Fruit fly (Drosophila melanogaster): ENCODE data around the gene CG31815.
A peak's percentile ranks its signal among the peaks of the same experiment; 100 is the strongest.

Gene CG31815

DNA sequence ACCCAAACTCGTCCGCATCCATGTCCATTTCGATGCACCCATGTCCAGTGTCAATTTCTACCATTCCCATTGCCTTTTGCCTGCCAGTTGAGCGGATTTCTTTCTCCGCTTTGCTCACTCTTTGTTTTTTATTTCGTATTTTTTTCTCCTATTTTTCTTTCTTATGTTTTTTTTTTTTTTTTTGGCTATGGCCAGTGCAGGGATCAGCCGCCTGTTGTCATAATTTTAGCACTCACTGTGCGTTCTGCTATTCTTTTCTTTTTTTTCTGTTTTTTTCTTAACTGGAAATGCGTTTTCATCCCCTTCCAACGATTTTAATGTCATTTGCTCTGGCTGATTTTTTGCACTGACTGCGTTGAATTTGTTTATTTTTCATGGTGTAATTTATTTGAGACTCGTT is 43.2 kb upstream of the CG31815 start (continued):
- TF ChIP-seq CG6854 (GFP tag; optimal IDR thresholded peaks at IDR 0.05) (no peak), CG8632 (GFP tag; optimal IDR thresholded peaks at IDR 0.05) (no peak), ss (GFP tag; optimal IDR thresholded peaks at IDR 0.05) (peak; percentile 53 to 65), CG7368 (GFP tag; optimal IDR thresholded peaks at IDR 0.05) (no peak), Sox15 (GFP tag; optimal IDR thresholded peaks at IDR 0.05) (no peak), Ets96B (tag; optimal IDR thresholded peaks at IDR 0.05) (peak; percentile 2), CG11902 (GFP tag; optimal IDR thresholded peaks at IDR 0.05) (no peak), CG11762 (GFP tag; optimal IDR thresholded peaks at IDR 0.05; ENCODE audit: insufficient read depth) (no peak), acj6 (GFP tag; optimal IDR thresholded peaks at IDR 0.05) (no peak), CG31627 (GFP tag; optimal IDR thresholded peaks at IDR 0.05) (no peak), fd59A (GFP tag; optimal IDR thresholded peaks at IDR 0.05) (no peak), CG3032 (tag; optimal IDR thresholded peaks at IDR 0.05) (no peak), svp (GFP tag) (no peak), cyc (GFP tag; optimal IDR thresholded peaks at IDR 0.05) (no peak), pdm3 (GFP tag; optimal IDR thresholded peaks at IDR 0.05) (no peak), Met (GFP tag; optimal IDR thresholded peaks at IDR 0.05) (no peak), CG4318 (GFP tag; optimal IDR thresholded peaks at IDR 0.05) (no peak), Blimp-1 (GFP tag; optimal IDR thresholded peaks at IDR 0.05) (no peak), Sox102F (GFP tag; optimal IDR thresholded peaks at IDR 0.05) (no peak), CG11294 (GFP tag; IDR thresholded peaks at IDR 0.05) (no peak), achi (GFP tag; optimal IDR thresholded peaks at IDR 0.05) (peak; percentile 14)

DNA sequence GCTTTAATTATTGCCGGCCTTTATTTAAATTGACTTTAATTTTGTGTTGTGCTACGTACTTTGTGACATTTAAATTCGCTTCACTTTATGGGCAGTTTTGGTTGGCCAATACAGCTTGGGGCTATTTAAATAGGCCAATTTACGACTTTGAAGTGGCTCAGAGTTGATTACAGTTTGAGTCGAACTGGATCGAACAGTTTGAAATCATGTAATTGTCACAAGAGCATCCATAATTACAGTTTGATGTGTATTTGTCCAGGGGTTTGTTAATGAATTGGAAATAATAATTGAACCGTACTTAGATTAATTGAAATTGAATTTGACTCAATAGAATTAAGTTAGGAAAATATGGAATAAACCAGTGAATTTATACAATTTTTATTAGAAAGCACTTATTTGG is 22.9 kb upstream of the CG31815 start:
- TF ChIP-seq CG11902 (GFP tag; optimal IDR thresholded peaks at IDR 0.05) (no peak), CG6854 (GFP tag; optimal IDR thresholded peaks at IDR 0.05) (no peak), CG8632 (GFP tag; optimal IDR thresholded peaks at IDR 0.05) (no peak), svp (GFP tag) (no peak), spab (GFP tag; optimal IDR thresholded peaks at IDR 0.05) (no peak)

DNA sequence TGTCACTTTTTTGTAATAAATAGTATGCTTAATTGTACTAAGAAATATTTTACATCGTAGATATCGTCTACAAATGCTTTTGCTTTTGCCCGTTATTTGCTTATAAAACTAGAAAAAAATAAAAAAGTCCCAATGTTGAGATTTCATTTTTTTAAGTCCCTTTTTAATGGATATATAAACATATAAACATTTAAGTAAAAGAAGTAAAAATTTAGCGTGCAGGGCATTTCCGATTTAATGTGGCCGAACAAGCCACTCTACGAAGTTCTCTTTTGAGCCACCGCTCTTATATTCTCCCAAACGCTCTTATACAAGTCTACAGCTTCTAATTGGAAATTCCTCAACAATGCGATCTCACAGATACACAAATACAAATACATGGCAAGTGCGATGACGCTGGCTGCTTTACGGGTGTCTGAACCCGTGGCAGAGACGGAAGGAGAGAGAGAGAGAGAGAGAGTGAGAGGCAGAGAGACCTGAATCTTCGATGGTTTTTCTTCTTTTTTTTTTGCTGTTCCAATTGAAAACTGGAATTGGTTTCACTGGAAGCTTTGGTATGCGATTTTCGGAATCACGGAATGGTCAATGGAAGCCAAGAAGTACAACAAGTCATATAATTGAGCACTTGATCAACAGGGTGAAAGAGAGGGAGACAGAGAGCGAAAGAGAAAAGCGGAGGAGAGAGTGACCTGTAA is 17.8 kb upstream of the CG31815 start:
- TF ChIP-seq Sox15 (GFP tag; optimal IDR thresholded peaks at IDR 0.05) (no peak), dsx (GFP tag; optimal IDR thresholded peaks at IDR 0.05; ENCODE audit: poor library complexity, severe bottlenecking) (peak; percentile 34), spab (GFP tag; optimal IDR thresholded peaks at IDR 0.05) (peak; percentile 34), Sox14 (GFP tag; optimal IDR thresholded peaks at IDR 0.05) (peak; percentile 37), CG7368 (GFP tag; optimal IDR thresholded peaks at IDR 0.05) (no peak), CG1621 (tag; optimal IDR thresholded peaks at IDR 0.05) (peak; percentile 96), CG6808 (GFP tag; optimal IDR thresholded peaks at IDR 0.05) (peak; percentile 70), topi (GFP tag; optimal IDR thresholded peaks at IDR 0.05) (peak; percentile 4), esn (GFP tag; optimal IDR thresholded peaks at IDR 0.05) (peak; percentile 21), CG16779 (tag; optimal IDR thresholded peaks at IDR 0.05) (peak; percentile 65), salr (GFP tag; optimal IDR thresholded peaks at IDR 0.05) (peak in 1 of 2 experiments; percentile 35), CG4318 (GFP tag; optimal IDR thresholded peaks at IDR 0.05) (no peak), CG8632 (GFP tag; optimal IDR thresholded peaks at IDR 0.05) (peak; percentile 2), Lpt (GFP tag; optimal IDR thresholded peaks at IDR 0.05) (peak; percentile 83), CG8119 (GFP tag; IDR thresholded peaks at IDR 0.05) (peak; percentile 81), Hr38 (GFP tag; optimal IDR thresholded peaks at IDR 0.05) (no peak), CG11294 (GFP tag; IDR thresholded peaks at IDR 0.05) (peak; percentile 24; the same call in 1 of the 2 replicates), Met (GFP tag; optimal IDR thresholded peaks at IDR 0.05) (peak; percentile 48), CG6163 (GFP tag; IDR thresholded peaks at IDR 0.05) (peak; percentile 91), lz (GFP tag; optimal IDR thresholded peaks at IDR 0.05) (peak; percentile 34), Blimp-1 (GFP tag; optimal IDR thresholded peaks at IDR 0.05) (peak; percentile 56), Eip78C (GFP tag) (peak; percentile 70), svp (GFP tag) (peak; percentile 65), ss (GFP tag; optimal IDR thresholded peaks at IDR 0.05) (peak; percentile 73 to 76), Ets21C (GFP tag; optimal IDR thresholded peaks at IDR 0.05) (no peak), CG11902 (GFP tag; optimal IDR thresholded peaks at IDR 0.05) (no peak), Hr4 (GFP tag; optimal IDR thresholded peaks at IDR 0.05) (peak; percentile 16), CG15336 (GFP tag; IDR thresholded peaks at IDR 0.05) (peak; percentile 75), CG31627 (GFP tag; optimal IDR thresholded peaks at IDR 0.05) (no peak), Smox (GFP tag; optimal IDR thresholded peaks at IDR 0.05) (no peak), OdsH (GFP tag; optimal IDR thresholded peaks at IDR 0.05) (no peak), fd85E (GFP tag; optimal IDR thresholded peaks at IDR 0.05) (peak; percentile 13), Eip75B (GFP tag; optimal IDR thresholded peaks at IDR 0.05) (peak; percentile 80), Gug (GFP tag; IDR thresholded peaks at IDR 0.05) (no peak), CG3032 (tag; optimal IDR thresholded peaks at IDR 0.05) (no peak), net (GFP tag; optimal IDR thresholded peaks at IDR 0.05) (peak; percentile 71)
